Worm (Caenorhabditis elegans) whole organism, early embryonic: ENCODE measurements around the gene F25G6.8.

Experiments
- B0310.2 ChIP-seq: sonication (generic microtip); optimal IDR thresholded peaks from 2 replicates; lab custom pipeline; 2016; ENCODE audit warnings: mild to moderate bottlenecking, missing genetic modification characterization, missing compliant biosample characterization
- F13C5.2 ChIP-seq: sonication (generic microtip); optimal IDR thresholded peaks from 2 replicates; lab custom pipeline; 2017; ENCODE audit warnings: mild to moderate bottlenecking, missing genetic modification characterization, inconsistent platforms, missing compliant biosample characterization
- aly-1 ChIP-seq: sonication (generic microtip); optimal IDR thresholded peaks from 2 replicates; lab custom pipeline; 2016; ENCODE audit warnings: missing genetic modification characterization, missing compliant biosample characterization
- ama-1 ChIP-seq: fragments of 150-350 bp; optimal IDR thresholded peaks from 2 replicates; lab custom pipeline; 2014
- ceh-13 ChIP-seq: fragments of 200-800 bp; sonication (Bioruptor generic); optimal IDR thresholded peaks from 2 replicates; lab custom pipeline; 2018; ENCODE audit warnings: mild to moderate bottlenecking, missing genetic modification characterization, missing compliant biosample characterization
- ceh-36 ChIP-seq: sonication (generic microtip); optimal IDR thresholded peaks from 2 replicates; lab custom pipeline; 2016; ENCODE audit warnings: missing genetic modification characterization, inconsistent platforms, missing compliant biosample characterization
- ets-7 ChIP-seq: sonication (generic microtip); optimal IDR thresholded peaks from 2 replicates; lab custom pipeline; 2016; ENCODE audit warnings: missing genotype, missing genetic modification characterization, missing compliant biosample characterization
- flt-1 ChIP-seq: fragments of 200-800 bp; sonication (Bioruptor generic); IDR thresholded peaks from 2 replicates; pipeline ENCODE4 v1.3.6; 2022; ENCODE audit warnings: missing genetic modification characterization, missing compliant biosample characterization
- hmbx-1 ChIP-seq: sonication (generic microtip); optimal IDR thresholded peaks from 2 replicates; lab custom pipeline; 2016; ENCODE audit warnings: mild to moderate bottlenecking, missing genetic modification characterization, missing compliant biosample characterization
- hmg-4 ChIP-seq: fragments of 200-800 bp; sonication (Bioruptor generic); optimal IDR thresholded peaks from 2 replicates; lab custom pipeline; 2018; ENCODE audit warnings: mild to moderate bottlenecking, missing genetic modification characterization, missing compliant biosample characterization
- hnd-1 ChIP-seq: sonication (generic microtip); optimal IDR thresholded peaks from 2 replicates; lab custom pipeline; 2016; ENCODE audit warnings: missing genetic modification characterization, missing compliant biosample characterization
- pes-1 ChIP-seq: fragments of 200-800 bp; sonication (Bioruptor generic); IDR thresholded peaks from 2 replicates; pipeline ENCODE4 v1.3.6; 2022; ENCODE audit warnings: missing genetic modification reagents, missing genetic modification characterization, missing compliant biosample characterization
- scrt-1 ChIP-seq: fragments of 200-800 bp; sonication (Bioruptor generic); IDR thresholded peaks from 2 replicates; pipeline ENCODE4 v1.3.6; 2022; ENCODE audit warnings: missing genetic modification characterization, missing compliant biosample characterization
- sea-1 ChIP-seq: fragments of 200-800 bp; sonication (Bioruptor generic); conservative IDR thresholded peaks from 2 replicates; pipeline ENCODE4 v1.3.6; 2022; ENCODE audit warnings: missing genetic modification characterization, missing compliant biosample characterization
- tbx-11 ChIP-seq: fragments of 200-800 bp; sonication (Bioruptor generic); IDR thresholded peaks from 2 replicates; pipeline ENCODE4 v1.3.6; 2022; ENCODE audit warnings: missing genetic modification characterization, missing compliant biosample characterization
- tbx-37 ChIP-seq: fragments of 200-800 bp; sonication (Bioruptor generic); conservative IDR thresholded peaks from 2 replicates; pipeline ENCODE4 v1.3.6; 2022; ENCODE audit warnings: missing genetic modification reagents, missing genetic modification characterization, missing compliant biosample characterization
- tra-4 ChIP-seq: sonication (generic microtip); optimal IDR thresholded peaks from 2 replicates; lab custom pipeline; 2017; ENCODE audit warnings: missing genetic modification characterization, missing compliant biosample characterization

The F25G6.8 gene

DNA sequence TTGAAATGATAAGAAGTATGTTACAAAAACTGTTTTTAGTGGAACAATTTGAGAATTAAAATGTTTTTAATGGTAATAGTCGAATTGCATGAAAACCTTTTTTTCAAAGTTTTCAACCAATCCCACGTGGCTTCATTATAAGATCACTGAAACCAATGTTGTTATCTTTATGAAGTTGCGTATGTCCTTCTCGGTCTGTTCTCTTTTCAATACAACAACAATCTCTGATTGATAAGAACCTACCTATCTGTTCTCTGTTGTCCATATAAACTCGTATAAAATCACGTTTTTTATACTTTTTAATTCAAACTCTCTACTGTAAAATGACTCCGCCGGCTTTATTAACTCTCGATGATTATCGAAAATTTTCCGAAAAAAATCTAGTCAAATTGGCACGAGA, 38.3 kb upstream of the F25G6.8 start, which contains the start of gene F41E6.5:
Gene F41E6.5 (plus strand): TSS at position 209 of the 400 bp plus-strand sequence.
- TF ChIP-seq sea-1 (GFP tag; lab: Robert Waterston, UW) (no peak), hnd-1 (tag; lab: Kevin White, UChicago) (no peak), scrt-1 (GFP tag; lab: Robert Waterston, UW) (no peak), tbx-37 (GFP tag; lab: Robert Waterston, UW) (no peak), flt-1 (GFP tag; lab: Robert Waterston, UW) (no peak), ets-7 (tag; lab: Kevin White, UChicago) (no peak), B0310.2 (tag; lab: Kevin White, UChicago) (no peak), ceh-36 (tag; lab: Kevin White, UChicago) (no peak), tbx-11 (GFP tag; lab: Robert Waterston, UW) (no peak)

ce11 chrV:8602638-8603037, 37.7 kb upstream of the F25G6.8 start, which contains the start of gene F41E6.15:
TSS of gene F41E6.15 (minus strand) at chrV:8602738.
- no peak for TF ChIP-seq F13C5.2
- no peak for TF ChIP-seq ama-1 (lab: Kevin White, UChicago)
- no peak for TF ChIP-seq pes-1 (GFP tag; lab: Robert Waterston, UW)
- no peak for TF ChIP-seq scrt-1 (GFP tag; lab: Robert Waterston, UW)
- TF ChIP-seq ceh-13 (GFP tag; lab: Kevin White, UChicago) = no peak
- no peak for TF ChIP-seq sea-1 (GFP tag; lab: Robert Waterston, UW)
- no peak for TF ChIP-seq flt-1 (GFP tag; lab: Robert Waterston, UW)
- TF ChIP-seq ceh-36 (tag; lab: Kevin White, UChicago) = no peak
- TF ChIP-seq B0310.2 (tag; lab: Kevin White, UChicago) = no peak
- TF ChIP-seq tbx-11 (GFP tag; lab: Robert Waterston, UW) = no peak
- no peak for TF ChIP-seq ets-7 (tag; lab: Kevin White, UChicago)
- no peak for TF ChIP-seq hmbx-1 (tag; lab: Kevin White, UChicago)
- no peak for TF ChIP-seq tra-4 (tag; lab: Kevin White, UChicago)
- no peak for TF ChIP-seq hnd-1 (tag; lab: Kevin White, UChicago)
- TF ChIP-seq aly-1 (tag; lab: Kevin White, UChicago) = no peak
- TF ChIP-seq hmg-4 = no peak
- no peak for TF ChIP-seq tbx-37 (GFP tag; lab: Robert Waterston, UW)

- TF ChIP-seq F13C5.2 = no peak
- no peak for TF ChIP-seq flt-1 (GFP tag; lab: Robert Waterston, UW)
- TF ChIP-seq ceh-13 (GFP tag; lab: Kevin White, UChicago) = no peak
- no peak for TF ChIP-seq B0310.2 (tag; lab: Kevin White, UChicago)
- no peak for TF ChIP-seq aly-1 (tag; lab: Kevin White, UChicago)
- no peak for TF ChIP-seq pes-1 (GFP tag; lab: Robert Waterston, UW)
- TF ChIP-seq sea-1 (GFP tag; lab: Robert Waterston, UW) = no peak
- no peak for TF ChIP-seq hnd-1 (tag; lab: Kevin White, UChicago)
- TF ChIP-seq scrt-1 (GFP tag; lab: Robert Waterston, UW) = no peak
- TF ChIP-seq ets-7 (tag; lab: Kevin White, UChicago) = no peak
- TF ChIP-seq hmbx-1 (tag; lab: Kevin White, UChicago) = no peak
- TF ChIP-seq tra-4 (tag; lab: Kevin White, UChicago) = no peak
- TF ChIP-seq tbx-11 (GFP tag; lab: Robert Waterston, UW) = no peak
- TF ChIP-seq ceh-36 (tag; lab: Kevin White, UChicago) = no peak
- no peak for TF ChIP-seq ama-1 (lab: Kevin White, UChicago)
These were observed 36.4 kb upstream of the F25G6.8 start, which contains the start of gene F41E6.8 for ce11 chrV:8601420-8601819. TSS of gene F41E6.8 (minus strand) at chrV:8601520.

DNA sequence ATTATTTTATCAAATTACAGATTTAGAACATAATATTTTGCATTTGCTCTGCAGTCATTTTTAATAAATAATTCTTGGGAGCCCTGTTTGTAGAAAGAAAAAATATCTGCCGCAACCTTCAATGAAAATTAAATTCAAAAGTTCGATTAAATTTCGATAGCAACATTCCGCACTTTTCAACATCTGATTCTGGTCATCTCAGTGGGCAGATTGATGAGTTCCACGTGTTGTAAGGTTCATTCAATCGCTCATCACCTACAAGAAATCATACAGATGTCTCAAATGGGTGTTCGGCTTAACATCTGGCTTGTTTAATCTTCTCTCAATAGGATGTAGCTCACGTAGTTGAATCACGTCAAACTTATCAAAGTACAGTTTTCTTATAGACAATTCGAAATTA, 35.0 kb upstream of the F25G6.8 start:
- TF ChIP-seq flt-1 (GFP tag; lab: Robert Waterston, UW) = no peak
- TF ChIP-seq tbx-11 (GFP tag; lab: Robert Waterston, UW) = no peak
- no peak for TF ChIP-seq hnd-1 (tag; lab: Kevin White, UChicago)
- TF ChIP-seq ceh-36 (tag; lab: Kevin White, UChicago) = no peak
- TF ChIP-seq aly-1 (tag; lab: Kevin White, UChicago) = no peak

- no peak for TF ChIP-seq flt-1 (GFP tag; lab: Robert Waterston, UW)
- no peak for TF ChIP-seq hmg-4
- TF ChIP-seq hnd-1 (tag; lab: Kevin White, UChicago) = no peak
- no peak for TF ChIP-seq pes-1 (GFP tag; lab: Robert Waterston, UW)
- TF ChIP-seq ceh-13 (GFP tag; lab: Kevin White, UChicago) = no peak
- TF ChIP-seq scrt-1 (GFP tag; lab: Robert Waterston, UW) = no peak
- TF ChIP-seq ets-7 (tag; lab: Kevin White, UChicago) = no peak
- TF ChIP-seq B0310.2 (tag; lab: Kevin White, UChicago) = no peak
These were observed 34.2 kb upstream of the F25G6.8 start, which contains the start of gene F41E6.7 for ce11 chrV:8599192-8599591. TSS of gene F41E6.7 (minus strand) at chrV:8599292.

DNA sequence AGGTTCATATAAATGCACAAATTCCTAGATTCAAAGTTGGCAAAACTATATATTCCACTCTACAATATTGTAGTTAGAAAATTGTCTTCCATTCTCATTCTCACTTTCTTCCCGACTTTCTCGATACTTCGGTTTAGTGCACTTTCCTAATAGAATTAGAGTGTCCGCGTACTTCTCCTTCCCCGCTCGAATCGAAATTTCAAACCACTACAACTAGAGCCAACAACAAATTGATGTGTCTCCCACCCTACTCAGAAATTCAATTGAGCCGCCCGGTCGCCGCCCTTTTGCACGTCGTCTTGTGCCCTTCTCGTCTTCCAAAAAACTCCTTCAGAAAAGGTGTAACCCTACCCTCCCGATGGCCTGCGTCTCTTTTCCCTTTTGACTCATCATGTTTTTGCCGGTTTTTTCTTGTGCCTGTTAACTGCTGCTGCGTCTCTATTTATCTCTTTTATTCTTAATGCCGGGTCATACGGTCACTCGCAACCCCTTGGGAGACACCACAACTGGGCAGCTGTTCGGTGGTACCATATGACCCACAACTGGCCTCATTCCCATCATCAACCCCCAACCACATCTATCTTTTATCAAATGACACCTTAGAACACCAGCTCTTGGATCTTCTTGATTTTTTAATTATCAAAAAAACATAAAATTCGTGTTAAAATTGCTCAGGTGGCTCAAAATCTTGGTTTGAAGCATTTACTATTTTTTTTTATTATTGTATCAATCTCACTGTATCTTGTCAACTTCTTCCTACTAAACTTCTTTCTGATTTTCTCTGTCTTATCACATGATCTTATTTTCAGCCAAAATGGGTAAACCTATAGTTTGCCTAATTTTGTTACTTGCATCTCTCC, 29.4 kb upstream of the F25G6.8 start, which contains the start of gene tag-196:
Gene tag-196 (plus strand): TSS at position 810 of the 860 bp plus-strand sequence.
- TF ChIP-seq ama-1 (lab: Kevin White, UChicago) (no peak), aly-1 (tag; lab: Kevin White, UChicago) (no peak), ets-7 (tag; lab: Kevin White, UChicago) (no peak), pes-1 (GFP tag; lab: Robert Waterston, UW) (no peak), tbx-37 (GFP tag; lab: Robert Waterston, UW) (no peak), hmbx-1 (tag; lab: Kevin White, UChicago) (no peak), ceh-36 (tag; lab: Kevin White, UChicago) (no peak), hnd-1 (tag; lab: Kevin White, UChicago) (no peak)
